Worm (Caenorhabditis elegans) whole organism, dauer: ENCODE results near the gene R05C11.4.

Experiments used
- unc-62 ChIP-seq: sonication (generic microtip); optimal IDR thresholded peaks from 2 replicates; lab custom pipeline; 2017; ENCODE audit warnings: missing biosample characterization, missing genetic modification reagents, missing genetic modification characterization

The R05C11.4 gene

DNA sequence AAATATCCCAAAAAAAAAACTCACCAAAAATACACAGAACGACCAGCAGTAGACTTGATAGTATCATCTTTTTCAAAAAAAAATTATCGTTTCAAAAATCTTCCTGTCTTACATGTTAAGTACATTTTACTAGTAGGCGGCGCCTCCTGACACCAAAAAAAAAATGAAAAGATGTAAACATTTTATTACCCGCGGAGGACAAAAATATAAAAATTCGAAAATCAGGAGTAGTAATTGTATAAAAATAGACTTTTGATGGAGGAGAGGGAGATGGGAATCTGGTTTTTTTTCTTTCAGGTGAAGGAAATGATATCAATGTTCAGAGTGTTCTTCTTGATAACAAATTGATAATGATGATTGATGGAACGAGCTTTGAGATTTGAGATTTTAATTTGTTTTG lies 51.5 kb downstream of the R05C11.4 start, which contains the start of gene C23H5.15:
TSS of gene C23H5.15 (minus strand) at position 101 of the 400 bp plus-strand sequence.
- TF ChIP-seq unc-62 (GFP tag; lab: Kevin White, UChicago): no peak
